Worm (Caenorhabditis elegans) whole organism, L4 larva: ENCODE data around the gene W05B10.4.

Source experiments
- D1046.2 ChIP-seq: fragments of 200-800 bp; sonication (Bioruptor generic); IDR thresholded peaks from 2 replicates; pipeline ENCODE4 v1.3.6; 2022; ENCODE audit warnings: missing genetic modification characterization, missing compliant biosample characterization
- F10B5.3 ChIP-seq: sonication (generic microtip); optimal IDR thresholded peaks from 2 replicates; lab custom pipeline; 2016; ENCODE audit warnings: mild to moderate bottlenecking, missing genetic modification characterization, missing compliant biosample characterization
- F26F4.8 ChIP-seq: fragments of 200-800 bp; sonication (Bioruptor generic); conservative IDR thresholded peaks from 2 replicates; pipeline ENCODE4 v1.3.6; 2022; ENCODE audit warnings: missing genetic modification characterization, missing compliant biosample characterization
- F37D6.2 ChIP-seq: sonication (generic microtip); optimal IDR thresholded peaks from 2 replicates; lab custom pipeline; 2016; ENCODE audit warnings: mild to moderate bottlenecking, missing genetic modification characterization, missing compliant biosample characterization
- T26A8.4 ChIP-seq: fragments of 200-800 bp; sonication (Bioruptor generic); IDR thresholded peaks from 2 replicates; pipeline ENCODE4 v1.3.6; 2022; ENCODE audit warnings: missing genetic modification characterization, missing compliant biosample characterization
- Y48G9A.11 ChIP-seq: fragments of 200-800 bp; sonication (Bioruptor generic); IDR thresholded peaks from 2 replicates; pipeline ENCODE4 v1.3.6; 2022; ENCODE audit warnings: missing genetic modification reagents, missing genetic modification characterization, missing compliant biosample characterization
- Y5F2A.4 ChIP-seq: fragments of 200-800 bp; sonication (Bioruptor generic); optimal IDR thresholded peaks from 2 replicates; lab custom pipeline; 2018; ENCODE audit warnings: mild to moderate bottlenecking, missing genetic modification characterization, missing compliant biosample characterization
- aha-1 ChIP-seq: fragments of 150-350 bp; peaks from one replicate; lab custom pipeline; 2014; ENCODE audit warnings: missing biosample characterization, missing genetic modification characterization
- aly-2 ChIP-seq: sonication (generic microtip); optimal IDR thresholded peaks from 2 replicates; lab custom pipeline; 2018; ENCODE audit warnings: missing biosample characterization, missing genetic modification characterization
- ama-1 ChIP-seq: fragments of 150-350 bp; optimal IDR thresholded peaks from 2 replicates; lab custom pipeline; 2014; ENCODE audit warnings: inconsistent platforms, mixed read lengths
- arid-1 ChIP-seq: fragments of 200-800 bp; sonication (Bioruptor generic); conservative IDR thresholded peaks from 2 replicates; pipeline ENCODE4 v1.3.6; 2022; ENCODE audit warnings: missing genetic modification reagents, missing genetic modification characterization, missing compliant biosample characterization
- ceh-82 ChIP-seq: sonication (generic microtip); optimal IDR thresholded peaks from 2 replicates; lab custom pipeline; 2017; ENCODE audit warnings: missing biosample characterization, missing genetic modification characterization
- daf-16 ChIP-seq, 3 experiments: sonication (generic microtip); optimal IDR thresholded peaks; 2 replicates each; lab custom pipeline; 2016 to 2017; ENCODE audit warnings: missing genetic modification characterization in 3 of 3, missing genetic modification reagents in 3 of 3, mild to moderate bottlenecking in 2 of 3, missing compliant biosample characterization in 2 of 3, missing biosample characterization in 1 of 3, moderate library complexity in 1 of 3
- dmd-6 ChIP-seq: fragments of 200-800 bp; sonication (Bioruptor generic); IDR thresholded peaks from 2 replicates; pipeline ENCODE4 v1.3.6; 2022; ENCODE audit warnings: missing genetic modification reagents, missing genetic modification characterization, missing compliant biosample characterization
- dpl-1 ChIP-seq: fragments of 150-350 bp; optimal IDR thresholded peaks from 2 replicates; lab custom pipeline; 2014; ENCODE audit warnings: missing biosample characterization, missing genetic modification reagents, missing genetic modification characterization
- dve-1 ChIP-seq: sonication (generic microtip); optimal IDR thresholded peaks from 2 replicates; lab custom pipeline; 2017; ENCODE audit warnings: antibody characterized with exemption, mild to moderate bottlenecking, missing genetic modification characterization, missing compliant biosample characterization; ENCODE audit not compliant: insufficient read depth
- fkh-10 ChIP-seq: fragments of 150-350 bp; optimal IDR thresholded peaks from 2 replicates; lab custom pipeline; 2014; ENCODE audit warnings: missing biosample characterization, missing genetic modification reagents, missing genetic modification characterization
- fos-1 ChIP-seq: fragments of 150-350 bp; optimal IDR thresholded peaks from 2 replicates; lab custom pipeline; 2014; ENCODE audit warnings: missing biosample characterization, missing genetic modification characterization
- hlh-11 ChIP-seq: fragments of 200-800 bp; sonication (Bioruptor generic); optimal IDR thresholded peaks from 2 replicates; lab custom pipeline; 2018; ENCODE audit warnings: mild to moderate bottlenecking, missing genetic modification characterization, missing compliant biosample characterization
- hlh-30 ChIP-seq: sonication (generic microtip); optimal IDR thresholded peaks from 2 replicates; lab custom pipeline; 2017; ENCODE audit warnings: antibody characterized with exemption, mild to moderate bottlenecking, missing genetic modification characterization, missing compliant biosample characterization; ENCODE audit not compliant: insufficient read depth
- hmg-1.1 ChIP-seq: fragments of 200-800 bp; sonication (Bioruptor generic); IDR thresholded peaks from 2 replicates; pipeline ENCODE4 v1.3.6; 2022; ENCODE audit warnings: missing genetic modification reagents, missing genetic modification characterization, missing compliant biosample characterization
- lin-13 ChIP-seq: fragments of 150-350 bp; optimal IDR thresholded peaks from 2 replicates; lab custom pipeline; 2014; ENCODE audit warnings: missing biosample characterization, missing genetic modification reagents, missing genetic modification characterization
- madf-9 ChIP-seq: fragments of 200-800 bp; sonication (Bioruptor generic); conservative IDR thresholded peaks from 2 replicates; pipeline ENCODE4 v1.3.6; 2022; ENCODE audit warnings: missing genetic modification reagents, missing genetic modification characterization, missing compliant biosample characterization
- mdl-1 ChIP-seq, 2 experiments: fragments of 150-350 bp in 1 of 2; sonication (generic microtip) in 1 of 2; optimal IDR thresholded peaks; 2 replicates each; lab custom pipeline; 2014 to 2017; ENCODE audit warnings: missing biosample characterization in 2 of 2, missing genetic modification characterization in 2 of 2
- mdt-29 ChIP-seq: fragments of 200-800 bp; sonication (Bioruptor generic); IDR thresholded peaks from 2 replicates; pipeline ENCODE4 v1.3.6; 2022; ENCODE audit warnings: missing genetic modification reagents, missing genetic modification characterization, missing compliant biosample characterization
- mep-1 ChIP-seq: fragments of 150-350 bp; sonication (generic microtip); optimal IDR thresholded peaks from 3 replicates; lab custom pipeline; 2014; ENCODE audit warnings: missing biosample characterization, missing genetic modification characterization
- nhr-10 ChIP-seq: fragments of 150-350 bp; optimal IDR thresholded peaks from 2 replicates; lab custom pipeline; 2014; ENCODE audit warnings: missing biosample characterization, missing genetic modification characterization
- nhr-102 ChIP-seq: sonication (generic microtip); optimal IDR thresholded peaks from 2 replicates; lab custom pipeline; 2016; ENCODE audit warnings: mild to moderate bottlenecking, missing genetic modification characterization, moderate library complexity, missing compliant biosample characterization
- nhr-11 ChIP-seq: fragments of 150-350 bp; optimal IDR thresholded peaks from 2 replicates; lab custom pipeline; 2014; ENCODE audit warnings: missing biosample characterization, missing genetic modification characterization
- nhr-25 ChIP-seq: sonication (generic microtip); optimal IDR thresholded peaks from 2 replicates; lab custom pipeline; 2017; ENCODE audit warnings: missing genetic modification characterization, mild to moderate bottlenecking, missing compliant biosample characterization, antibody characterized with exemption, moderate library complexity, borderline replicate concordance; ENCODE audit not compliant: insufficient read depth
- nhr-41 ChIP-seq: fragments of 200-800 bp; sonication (Bioruptor generic); IDR thresholded peaks from 2 replicates; pipeline ENCODE4 v1.3.6; 2022; ENCODE audit warnings: missing genetic modification reagents, missing genetic modification characterization, missing compliant biosample characterization
- nhr-48 ChIP-seq: sonication (generic microtip); optimal IDR thresholded peaks from 2 replicates; lab custom pipeline; 2016; ENCODE audit warnings: mild to moderate bottlenecking, missing genetic modification characterization, missing compliant biosample characterization
- nhr-6 ChIP-seq: fragments of 150-350 bp; optimal IDR thresholded peaks from 2 replicates; lab custom pipeline; 2014; ENCODE audit warnings: missing biosample characterization, missing genetic modification characterization
- nhr-76 ChIP-seq: fragments of 150-350 bp; optimal IDR thresholded peaks from 2 replicates; lab custom pipeline; 2014; ENCODE audit warnings: missing biosample characterization, missing genetic modification characterization
- nhr-77 ChIP-seq: fragments of 150-350 bp; optimal IDR thresholded peaks from 2 replicates; lab custom pipeline; 2014; ENCODE audit warnings: missing biosample characterization, missing genetic modification characterization
- pha-4 ChIP-seq, 2 experiments: fragments of 150-350 bp in 1 of 2; fragments of 200-800 bp in 1 of 2; sonication (Bioruptor generic) in 1 of 2; IDR thresholded peaks in 1 of 2; optimal IDR thresholded peaks in 1 of 2; 2 replicates each; pipeline versions ENCODE4 v1.3.6 to Lab custom; 2014 to 2022; ENCODE audit warnings: missing genetic modification characterization in 2 of 2, missing genetic modification reagents in 2 of 2, missing biosample characterization in 1 of 2, missing compliant biosample characterization in 1 of 2
- php-3 ChIP-seq: fragments of 200-800 bp; sonication (Bioruptor generic); IDR thresholded peaks from 2 replicates; pipeline ENCODE4 v1.3.6; 2022; ENCODE audit warnings: missing genetic modification reagents, missing genetic modification characterization, missing compliant biosample characterization
- pqm-1 ChIP-seq: sonication (generic microtip); optimal IDR thresholded peaks from 2 replicates; lab custom pipeline; 2017; ENCODE audit warnings: missing biosample characterization, missing genetic modification characterization
- set-16 ChIP-seq: fragments of 200-800 bp; sonication (Bioruptor generic); IDR thresholded peaks from 2 replicates; pipeline ENCODE4 v1.3.6; 2022; ENCODE audit warnings: missing genetic modification reagents, missing genetic modification characterization, missing compliant biosample characterization
- snpc-1.2 ChIP-seq: fragments of 200-800 bp; sonication (Bioruptor generic); IDR thresholded peaks from 2 replicates; pipeline ENCODE4 v1.3.6; 2022; ENCODE audit warnings: missing genetic modification reagents, missing genetic modification characterization, missing compliant biosample characterization
- spr-1 ChIP-seq: sonication (generic microtip); optimal IDR thresholded peaks from 2 replicates; lab custom pipeline; 2016; ENCODE audit warnings: mild to moderate bottlenecking, missing genetic modification characterization, missing compliant biosample characterization
- tra-1 ChIP-seq: fragments of 200-800 bp; sonication (Bioruptor generic); IDR thresholded peaks from 2 replicates; pipeline ENCODE4 v1.3.6; 2022; ENCODE audit warnings: missing genetic modification reagents, missing genetic modification characterization, missing compliant biosample characterization
- unc-62 ChIP-seq, 3 experiments: fragments of 150-350 bp in 1 of 3; sonication (generic microtip); optimal IDR thresholded peaks in 2 of 3; peaks in 1 of 3; 1 replicate in 1 of 3; 2 replicates in 2 of 3; lab custom pipeline; 2014 to 2017; ENCODE audit warnings: missing biosample characterization in 3 of 3, missing genetic modification characterization in 3 of 3, missing genetic modification reagents in 3 of 3, missing genotype in 1 of 3
- vab-7 ChIP-seq: fragments of 200-800 bp; sonication (Bioruptor generic); IDR thresholded peaks from 2 replicates; pipeline ENCODE4 v1.3.6; 2022; ENCODE audit warnings: missing genetic modification reagents, missing genetic modification characterization, missing compliant biosample characterization
- zip-11 ChIP-seq: fragments of 200-800 bp; sonication (Bioruptor generic); IDR thresholded peaks from 2 replicates; pipeline ENCODE4 v1.3.6; 2022; ENCODE audit warnings: missing genetic modification characterization, missing compliant biosample characterization
- zip-2 ChIP-seq: fragments of 150-350 bp; optimal IDR thresholded peaks from 2 replicates; lab custom pipeline; 2014; ENCODE audit warnings: missing biosample characterization, missing genetic modification characterization

W05B10.4 gene

DNA sequence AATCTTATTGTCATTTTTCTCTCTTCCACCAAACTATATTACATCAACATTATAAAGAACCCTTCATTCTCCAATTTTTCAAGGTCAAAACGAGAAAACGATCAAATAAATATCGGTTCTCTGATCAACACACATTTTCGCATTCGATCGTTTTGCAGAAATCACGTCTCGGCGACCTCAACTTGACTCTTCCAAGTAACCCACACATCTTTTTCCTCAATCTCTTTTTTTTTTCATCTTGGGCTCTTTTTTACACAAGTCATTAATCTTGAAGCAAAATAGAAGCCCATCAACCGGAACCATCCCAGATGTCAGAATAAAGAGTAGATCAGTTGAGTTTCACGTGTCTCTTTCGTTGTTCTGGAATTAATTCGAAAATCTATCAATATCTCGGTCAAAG is 31.8 kb upstream of the W05B10.4 start:
- TF ChIP-seq nhr-11 (tag; lab: Kevin White, UChicago) (peak; percentile 35), hlh-30 (tag; lab: Kevin White, UChicago) (peak; percentile 26), nhr-6 (no peak), tra-1 (GFP tag; lab: Robert Waterston, UW) (0 out of 2 replicates have a peak, but pooled peaks have one; percentile 43), hlh-11 (tag; lab: Kevin White, UChicago) (peak; percentile 42), vab-7 (GFP tag; lab: Robert Waterston, UW) (no peak), F37D6.2 (tag; lab: Kevin White, UChicago) (no peak), arid-1 (no peak), unc-62 (GFP tag; optimal IDR thresholded peaks at IDR 0.05 in 1 of 2; lab: Kevin White, UChicago) (peak in 1 of 2 experiments; percentile 28), unc-62 (tag; optimal IDR thresholded peaks at IDR 0.05; lab: Kevin White, UChicago) (no peak), dpl-1 (no peak), Y48G9A.11 (GFP tag; lab: Robert Waterston, UW) (no peak), D1046.2 (no peak), daf-16 (GFP tag; optimal IDR thresholded peaks at IDR 0.05; lab: Kevin White, UChicago) (peak in 1 of 2 experiments; percentile 50), daf-16 (tag; optimal IDR thresholded peaks at IDR 0.05; lab: Kevin White, UChicago) (no peak), php-3 (GFP tag; lab: Robert Waterston, UW) (no peak), aha-1 (tag; lab: Kevin White, UChicago) (peak; percentile 32), nhr-48 (peak; percentile 13), mep-1 (tag; lab: Kevin White, UChicago) (peak; percentile 1), nhr-76 (tag; lab: Kevin White, UChicago) (no peak), pha-4 (GFP tag; IDR thresholded peaks at IDR 0.05; lab: Robert Waterston, UW) (no peak), pha-4 (tag; optimal IDR thresholded peaks at IDR 0.05; lab: Kevin White, UChicago) (no peak), mdl-1 (tag; optimal IDR thresholded peaks at IDR 0.05; lab: Kevin White, UChicago) (peak in 1 of 2 experiments; percentile 20), set-16 (GFP tag; lab: Robert Waterston, UW) (no peak)

DNA sequence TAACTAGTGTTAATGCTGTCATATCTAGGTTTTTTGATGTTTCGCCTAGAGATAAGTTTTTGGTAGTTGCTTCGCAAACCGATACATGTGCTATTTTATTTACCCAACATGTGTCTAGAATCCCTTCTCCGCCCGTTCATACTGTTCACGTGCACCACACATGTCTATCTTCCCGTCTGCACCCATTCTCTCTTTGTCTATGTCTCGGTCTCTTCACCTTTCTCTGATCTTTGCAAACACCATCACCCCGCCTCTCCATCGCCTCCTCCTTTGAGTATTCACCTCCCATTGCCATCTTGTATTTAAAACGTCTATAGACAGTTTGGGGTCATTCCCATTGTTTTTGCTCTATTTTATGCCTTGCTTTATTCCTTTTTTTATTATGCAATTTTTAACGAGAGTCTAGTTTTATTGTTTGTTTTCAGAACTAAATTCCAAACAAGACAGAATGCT is 30.8 kb upstream of the W05B10.4 start, which contains the start of gene F56H9.2:
Gene F56H9.2, plus strand, starts transcription at position 426 of the 453 bp plus-strand sequence.
- TF ChIP-seq snpc-1.2 (no peak), spr-1 (tag; lab: Kevin White, UChicago) (peak; percentile 16), hlh-30 (tag; lab: Kevin White, UChicago) (peak; percentile 94), mep-1 (tag; lab: Kevin White, UChicago) (peak; percentile 76), daf-16 (GFP tag; optimal IDR thresholded peaks at IDR 0.05; lab: Kevin White, UChicago) (peak; percentile 52 to 55), daf-16 (tag; optimal IDR thresholded peaks at IDR 0.05; lab: Kevin White, UChicago) (peak; percentile 94), aha-1 (tag; lab: Kevin White, UChicago) (peak; percentile 97), nhr-25 (tag; lab: Kevin White, UChicago) (peak; percentile 67), fos-1 (tag; lab: Kevin White, UChicago) (no peak), hmg-1.1 (0 out of 2 replicates have a peak, but pooled peaks have one; percentile 34), mdl-1 (tag; optimal IDR thresholded peaks at IDR 0.05; lab: Kevin White, UChicago) (peak; percentile 32 to 85), ama-1 (lab: Kevin White, UChicago) (peak; percentile 69), F26F4.8 (no peak), dpl-1 (peak; percentile 40), nhr-102 (peak; percentile 66), Y5F2A.4 (GFP tag; lab: Kevin White, UChicago) (no peak), ceh-82 (tag; lab: Kevin White, UChicago) (no peak), set-16 (GFP tag; lab: Robert Waterston, UW) (no peak), zip-2 (tag; lab: Kevin White, UChicago) (no peak), dve-1 (peak; percentile 86), D1046.2 (no peak), F37D6.2 (tag; lab: Kevin White, UChicago) (no peak), mdt-29 (GFP tag; lab: Robert Waterston, UW) (peak; percentile 36; the same call in 1 of the 2 replicates), dmd-6 (peak; percentile 98), aly-2 (tag; lab: Kevin White, UChicago) (no peak), pqm-1 (no peak), nhr-48 (peak; percentile 96), nhr-77 (tag; lab: Kevin White, UChicago) (peak; percentile 59), fkh-10 (no peak), zip-11 (GFP tag; lab: Robert Waterston, UW) (no peak), madf-9 (GFP tag; lab: Robert Waterston, UW) (no peak; the same call in 1 of the 2 replicates), nhr-10 (tag; lab: Kevin White, UChicago) (peak; percentile 30), F10B5.3 (tag; lab: Kevin White, UChicago) (no peak), nhr-41 (GFP tag; lab: Robert Waterston, UW) (0 out of 2 replicates have a peak, but pooled peaks have one; percentile 18), T26A8.4 (no peak), lin-13 (GFP tag; lab: Kevin White, UChicago) (peak; percentile 8), Y48G9A.11 (GFP tag; lab: Robert Waterston, UW) (no peak)
